Worm (Caenorhabditis elegans) whole organism, L3 larva: ENCODE measurements around the gene str-3.

Experiments
- nhr-77 ChIP-seq: fragments of 150-350 bp; optimal IDR thresholded peaks from 2 replicates; lab custom pipeline; 2014; ENCODE audit warnings: missing biosample characterization, missing genetic modification characterization
- pqm-1 ChIP-seq: fragments of 150-350 bp; optimal IDR thresholded peaks from 2 replicates; lab custom pipeline; 2017; ENCODE audit warnings: missing biosample characterization, missing genetic modification characterization, inconsistent platforms
- tbx-2 ChIP-seq: sonication (generic microtip); optimal IDR thresholded peaks from 2 replicates; lab custom pipeline; 2016; ENCODE audit warnings: mild to moderate bottlenecking, missing genetic modification characterization, missing compliant biosample characterization

DNA sequence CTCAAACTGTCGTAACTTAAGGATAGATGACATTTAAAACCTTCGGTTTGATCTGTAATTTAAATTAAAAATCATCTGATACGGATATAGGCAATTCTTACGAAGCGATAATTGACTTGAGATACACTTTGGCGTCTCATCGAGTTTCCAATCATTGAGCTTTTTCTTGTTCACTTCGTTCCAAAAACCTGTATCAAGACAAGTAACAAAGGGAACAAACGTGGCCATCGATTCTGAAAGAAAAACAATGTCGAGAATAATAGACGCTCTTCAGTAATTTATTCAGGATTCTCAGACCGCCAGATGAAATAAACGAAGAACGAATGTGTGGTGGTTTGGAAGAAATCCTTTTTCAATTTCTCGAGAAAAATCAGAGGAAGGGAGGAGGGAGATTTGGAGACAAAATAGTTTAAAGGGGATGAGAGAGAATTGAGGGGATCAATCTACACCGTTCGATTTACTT is 19.3 kb downstream of the str-3 start, which contains the start of gene atg-7:
- TF ChIP-seq pqm-1 (tag; lab: Kevin White, UChicago) (no peak), tbx-2 (tag; lab: Kevin White, UChicago) (no peak), nhr-77 (tag; lab: Kevin White, UChicago) (no peak)
